Worm (Caenorhabditis elegans) whole organism, early embryonic: ENCODE measurements around the gene T03G6.7.

Experiments
- F13C5.2 ChIP-seq: sonication (generic microtip); optimal IDR thresholded peaks from 2 replicates; lab custom pipeline; 2017; ENCODE audit warnings: mild to moderate bottlenecking, missing genetic modification characterization, inconsistent platforms, missing compliant biosample characterization
- aly-1 ChIP-seq: sonication (generic microtip); optimal IDR thresholded peaks from 2 replicates; lab custom pipeline; 2016; ENCODE audit warnings: missing genetic modification characterization, missing compliant biosample characterization
- ama-1 ChIP-seq: fragments of 150-350 bp; optimal IDR thresholded peaks from 2 replicates; lab custom pipeline; 2014
- ceh-13 ChIP-seq: fragments of 200-800 bp; sonication (Bioruptor generic); optimal IDR thresholded peaks from 2 replicates; lab custom pipeline; 2018; ENCODE audit warnings: mild to moderate bottlenecking, missing genetic modification characterization, missing compliant biosample characterization
- ceh-36 ChIP-seq: sonication (generic microtip); optimal IDR thresholded peaks from 2 replicates; lab custom pipeline; 2016; ENCODE audit warnings: missing genetic modification characterization, inconsistent platforms, missing compliant biosample characterization
- ets-7 ChIP-seq: sonication (generic microtip); optimal IDR thresholded peaks from 2 replicates; lab custom pipeline; 2016; ENCODE audit warnings: missing genotype, missing genetic modification characterization, missing compliant biosample characterization
- flt-1 ChIP-seq: fragments of 200-800 bp; sonication (Bioruptor generic); IDR thresholded peaks from 2 replicates; pipeline ENCODE4 v1.3.6; 2022; ENCODE audit warnings: missing genetic modification characterization, missing compliant biosample characterization
- hmbx-1 ChIP-seq: sonication (generic microtip); optimal IDR thresholded peaks from 2 replicates; lab custom pipeline; 2016; ENCODE audit warnings: mild to moderate bottlenecking, missing genetic modification characterization, missing compliant biosample characterization
- hnd-1 ChIP-seq: sonication (generic microtip); optimal IDR thresholded peaks from 2 replicates; lab custom pipeline; 2016; ENCODE audit warnings: missing genetic modification characterization, missing compliant biosample characterization
- pes-1 ChIP-seq: fragments of 200-800 bp; sonication (Bioruptor generic); IDR thresholded peaks from 2 replicates; pipeline ENCODE4 v1.3.6; 2022; ENCODE audit warnings: missing genetic modification reagents, missing genetic modification characterization, missing compliant biosample characterization
- sea-1 ChIP-seq: fragments of 200-800 bp; sonication (Bioruptor generic); conservative IDR thresholded peaks from 2 replicates; pipeline ENCODE4 v1.3.6; 2022; ENCODE audit warnings: missing genetic modification characterization, missing compliant biosample characterization
- tbx-11 ChIP-seq: fragments of 200-800 bp; sonication (Bioruptor generic); IDR thresholded peaks from 2 replicates; pipeline ENCODE4 v1.3.6; 2022; ENCODE audit warnings: missing genetic modification characterization, missing compliant biosample characterization
- tra-4 ChIP-seq: sonication (generic microtip); optimal IDR thresholded peaks from 2 replicates; lab custom pipeline; 2017; ENCODE audit warnings: missing genetic modification characterization, missing compliant biosample characterization

DNA sequence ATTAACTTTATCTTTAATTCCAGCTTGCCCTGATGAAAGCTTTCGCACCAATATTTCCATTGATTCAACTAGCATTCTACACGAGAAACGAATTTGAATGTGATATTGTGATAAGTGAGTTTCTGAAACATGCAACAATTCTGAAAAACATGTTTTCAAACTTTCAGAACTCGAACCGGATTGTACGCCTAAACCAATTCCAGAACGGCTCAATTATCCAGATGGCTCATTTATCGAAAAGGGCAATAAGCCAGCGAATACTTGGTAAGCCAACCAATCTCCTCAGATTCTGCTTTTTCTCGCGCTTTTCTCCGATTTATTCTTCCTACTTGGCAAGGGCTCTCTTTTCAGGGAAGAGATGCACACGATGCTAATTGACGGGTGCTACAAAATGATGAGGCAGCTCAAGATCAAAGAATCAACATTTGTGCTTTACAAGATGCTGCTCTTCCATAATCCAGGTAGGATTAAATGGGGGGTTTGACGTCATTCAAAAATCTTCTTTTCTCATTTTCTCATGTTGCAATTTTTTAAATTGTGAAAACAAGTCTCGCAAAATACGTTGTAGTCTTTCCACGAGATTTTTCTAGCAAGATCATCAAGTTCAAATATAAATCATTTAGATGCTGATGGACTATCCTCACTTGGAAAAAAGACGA lies 10.6 kb downstream of the T03G6.7 start:
- TF ChIP-seq pes-1 (GFP tag; lab: Robert Waterston, UW) (no peak), ceh-13 (GFP tag; lab: Kevin White, UChicago) (no peak), hnd-1 (no peak), hmbx-1 (tag; lab: Kevin White, UChicago) (no peak), ama-1 (lab: Kevin White, UChicago) (no peak), flt-1 (GFP tag; lab: Robert Waterston, UW) (no peak), F13C5.2 (tag; lab: Kevin White, UChicago) (no peak), tbx-11 (GFP tag; lab: Robert Waterston, UW) (no peak), aly-1 (tag; lab: Kevin White, UChicago) (no peak), sea-1 (GFP tag; lab: Robert Waterston, UW) (no peak), ets-7 (tag; lab: Kevin White, UChicago) (no peak), ceh-36 (tag; lab: Kevin White, UChicago) (no peak), tra-4 (no peak)
